Fruit fly (Drosophila melanogaster) whole organism, embryonic: ENCODE results near the gene Muc68Ca.

Source experiments
- B-H1 ChIP-seq: fragments of 200-800 bp; sonication (Bioruptor generic); IDR thresholded peaks from 3 replicates; pipeline ENCODE4 v1.3.6; 2022; ENCODE audit warnings: missing biosample characterization, missing genetic modification characterization
- BEAF-32 ChIP-seq: fragments of 200-800 bp; sonication (Bioruptor generic); optimal IDR thresholded peaks from 3 replicates; lab custom pipeline; 2017; ENCODE audit warnings: missing biosample characterization, missing genetic modification characterization, mild to moderate bottlenecking, moderate library complexity, missing genetic modification reagents
- Blimp-1 ChIP-seq: fragments of 200-800 bp; sonication (Bioruptor generic); optimal IDR thresholded peaks from 3 replicates; lab custom pipeline; 2018; ENCODE audit warnings: missing biosample characterization, missing genetic modification characterization, mild to moderate bottlenecking, moderate library complexity, missing genetic modification reagents
- CG1024 ChIP-seq: fragments of 200-800 bp; sonication (Bioruptor generic); IDR thresholded peaks from 2 replicates; pipeline ENCODE4 v1.3.6; 2022; ENCODE audit warnings: missing biosample characterization, missing genetic modification characterization
- CG10462 ChIP-seq: fragments of 200-800 bp; sonication (Bioruptor generic); optimal IDR thresholded peaks from 2 replicates; lab custom pipeline; 2016; ENCODE audit warnings: missing biosample characterization, missing genetic modification characterization
- CG12104 ChIP-seq: fragments of 200-800 bp; sonication (Bioruptor generic); optimal IDR thresholded peaks from 3 replicates; lab custom pipeline; 2016; ENCODE audit warnings: missing biosample characterization, missing genetic modification characterization
- CG12299 ChIP-seq: fragments of 200-800 bp; sonication (Bioruptor generic); optimal IDR thresholded peaks from 2 replicates; lab custom pipeline; 2018; ENCODE audit warnings: missing biosample characterization, mild to moderate bottlenecking, missing genetic modification characterization
- CG13287 ChIP-seq: fragments of 200-800 bp; sonication (Bioruptor generic); IDR thresholded peaks from 2 replicates; pipeline ENCODE4 v1.3.6; 2022; ENCODE audit warnings: missing biosample characterization, missing genetic modification characterization; ENCODE audit not compliant: partially characterized antibody
- CG13424 ChIP-seq: fragments of 200-800 bp; sonication (Bioruptor generic); optimal IDR thresholded peaks from 2 replicates; lab custom pipeline; 2019; ENCODE audit warnings: missing biosample characterization, mild to moderate bottlenecking, missing genetic modification characterization, moderate library complexity
- CG14050 ChIP-seq: fragments of 200-800 bp; sonication (Bioruptor generic); IDR thresholded peaks from 3 replicates; pipeline ENCODE4 v1.3.6; 2022; ENCODE audit warnings: missing biosample characterization, missing genetic modification characterization
- CG18764 ChIP-seq: fragments of 200-800 bp; sonication (Bioruptor generic); optimal IDR thresholded peaks from 3 replicates; lab custom pipeline; 2016; ENCODE audit warnings: missing biosample characterization, missing genetic modification characterization
- CG31365 ChIP-seq: fragments of 200-800 bp; sonication (Bioruptor generic); optimal IDR thresholded peaks from 2 replicates; lab custom pipeline; 2018; ENCODE audit warnings: missing biosample characterization, mild to moderate bottlenecking, missing genetic modification characterization
- CG34376 ChIP-seq: fragments of 200-800 bp; sonication (Bioruptor generic); optimal IDR thresholded peaks from 2 replicates; lab custom pipeline; 2018; ENCODE audit warnings: missing biosample characterization, mild to moderate bottlenecking, missing genetic modification characterization
- CG4854 ChIP-seq: fragments of 200-800 bp; sonication (Bioruptor generic); optimal IDR thresholded peaks from 2 replicates; lab custom pipeline; 2016; ENCODE audit warnings: missing biosample characterization, missing genetic modification characterization, inconsistent platforms
- CG6854 ChIP-seq: fragments of 200-800 bp; sonication (Bioruptor generic); optimal IDR thresholded peaks from 3 replicates; lab custom pipeline; 2017; ENCODE audit warnings: missing biosample characterization, mild to moderate bottlenecking, missing genetic modification characterization
- CG7357 ChIP-seq: fragments of 200-800 bp; sonication (Bioruptor generic); IDR thresholded peaks from 3 replicates; pipeline ENCODE4 v1.3.6; 2022; ENCODE audit warnings: missing biosample characterization, missing genetic modification characterization
- CG7556 ChIP-seq: fragments of 200-800 bp; sonication (Bioruptor generic); optimal IDR thresholded peaks from 2 replicates; lab custom pipeline; 2017; ENCODE audit warnings: missing biosample characterization, mild to moderate bottlenecking, missing genetic modification characterization
- CG7839 ChIP-seq: fragments of 200-800 bp; sonication (Bioruptor generic); optimal IDR thresholded peaks from 3 replicates; lab custom pipeline; 2018; ENCODE audit warnings: missing biosample characterization, mild to moderate bottlenecking, missing genetic modification characterization, moderate library complexity
- CG7928 ChIP-seq: fragments of 200-800 bp; sonication (Bioruptor generic); optimal IDR thresholded peaks from 2 replicates; lab custom pipeline; 2017; ENCODE audit warnings: missing biosample characterization, mild to moderate bottlenecking, missing genetic modification characterization
- CG9817 ChIP-seq: fragments of 200-800 bp; sonication (Bioruptor generic); optimal IDR thresholded peaks from 2 replicates; lab custom pipeline; 2018; ENCODE audit warnings: missing biosample characterization, mild to moderate bottlenecking, missing genetic modification characterization, moderate library complexity
- CG9876 ChIP-seq: fragments of 200-800 bp; sonication (Bioruptor generic); optimal IDR thresholded peaks from 2 replicates; lab custom pipeline; 2016; ENCODE audit warnings: missing biosample characterization, missing genetic modification characterization
- Deaf1 ChIP-seq: fragments of 200-800 bp; optimal IDR thresholded peaks from 3 replicates; lab custom pipeline; 2019; ENCODE audit warnings: missing biosample characterization, mild to moderate bottlenecking, missing genetic modification characterization, moderate library complexity
- Dfd ChIP-seq, 2 experiments: fragments of >200 bp; optimal IDR thresholded peaks; 2 replicates each; lab custom pipeline; 2017; ENCODE audit warnings: missing biosample characterization in 2 of 2, missing genetic modification characterization in 2 of 2
- Elba2 ChIP-seq: fragments of 200-800 bp; sonication (Bioruptor generic); optimal IDR thresholded peaks from 3 replicates; lab custom pipeline; 2016; ENCODE audit warnings: missing biosample characterization, missing genetic modification characterization
- Fer3 ChIP-seq: fragments of 200-800 bp; sonication (Bioruptor generic); optimal IDR thresholded peaks from 2 replicates; lab custom pipeline; 2018; ENCODE audit warnings: missing biosample characterization, mild to moderate bottlenecking, missing genetic modification characterization, moderate library complexity
- HmgD ChIP-seq: fragments of 200-800 bp; sonication (Bioruptor generic); optimal IDR thresholded peaks from 3 replicates; lab custom pipeline; 2016; ENCODE audit warnings: missing biosample characterization, missing genetic modification characterization
- Mad ChIP-seq: fragments of 200-800 bp; sonication (Bioruptor generic); optimal IDR thresholded peaks from 2 replicates; lab custom pipeline; 2016; ENCODE audit warnings: missing biosample characterization, missing genetic modification characterization
- Opbp ChIP-seq: fragments of 200-800 bp; sonication (Bioruptor generic); IDR thresholded peaks from 3 replicates; pipeline ENCODE4 v1.3.6; 2022; ENCODE audit warnings: missing biosample characterization, missing genetic modification characterization; ENCODE audit not compliant: partially characterized antibody
- Rx ChIP-seq: fragments of 200-800 bp; sonication (Bioruptor generic); IDR thresholded peaks from 2 replicates; pipeline ENCODE4 v1.3.6; 2022; ENCODE audit warnings: missing biosample characterization, missing genetic modification characterization
- Vsx1 ChIP-seq: fragments of 200-800 bp; sonication (Bioruptor generic); optimal IDR thresholded peaks from 2 replicates; lab custom pipeline; 2017; ENCODE audit warnings: missing biosample characterization, mild to moderate bottlenecking, missing genetic modification characterization, missing genetic modification reagents
- Xbp1 ChIP-seq: fragments of 200-800 bp; sonication (Bioruptor generic); optimal IDR thresholded peaks from 3 replicates; lab custom pipeline; 2016; ENCODE audit warnings: missing biosample characterization, mild to moderate bottlenecking, missing genetic modification characterization
- YL-1 ChIP-seq: fragments of 200-800 bp; sonication (Bioruptor generic); optimal IDR thresholded peaks from 3 replicates; lab custom pipeline; 2017; ENCODE audit warnings: missing biosample characterization, mild to moderate bottlenecking, missing genetic modification characterization
- ash1 ChIP-seq: fragments of 200-800 bp; sonication (Bioruptor generic); optimal IDR thresholded peaks from 2 replicates; lab custom pipeline; 2018; ENCODE audit warnings: missing biosample characterization, mild to moderate bottlenecking, missing genetic modification characterization
- chm ChIP-seq: fragments of 200-800 bp; sonication (Bioruptor generic); IDR thresholded peaks from 2 replicates; pipeline ENCODE4 v1.3.6; 2022; ENCODE audit warnings: missing biosample characterization, missing genetic modification characterization
- cwo ChIP-seq: fragments of 200-800 bp; sonication (Bioruptor generic); optimal IDR thresholded peaks from 3 replicates; lab custom pipeline; 2017; ENCODE audit warnings: missing biosample characterization, missing genetic modification characterization, mild to moderate bottlenecking, moderate library complexity, missing genetic modification reagents
- dati ChIP-seq: fragments of 200-800 bp; sonication (Bioruptor generic); IDR thresholded peaks from 2 replicates; pipeline ENCODE4 v1.3.6; 2022; ENCODE audit warnings: missing biosample characterization, missing genetic modification characterization
- dmrt99B ChIP-seq: fragments of 200-800 bp; sonication (Bioruptor generic); optimal IDR thresholded peaks from 2 replicates; lab custom pipeline; 2018; ENCODE audit warnings: missing biosample characterization, mild to moderate bottlenecking, missing genetic modification characterization, moderate library complexity
- emc ChIP-seq: fragments of 200-800 bp; sonication (Bioruptor generic); optimal IDR thresholded peaks from 2 replicates; lab custom pipeline; 2016; ENCODE audit warnings: missing biosample characterization, missing genetic modification characterization
- ftz-f1 ChIP-seq: fragments of 200-800 bp; sonication (Bioruptor generic); optimal IDR thresholded peaks from 2 replicates; lab custom pipeline; 2016; ENCODE audit warnings: missing biosample characterization, missing genetic modification characterization
- grn ChIP-seq: fragments of 200-800 bp; sonication (Bioruptor generic); optimal IDR thresholded peaks from 3 replicates; lab custom pipeline; 2017; ENCODE audit warnings: missing biosample characterization, missing genetic modification characterization
- ham ChIP-seq: fragments of 200-800 bp; sonication (Bioruptor generic); IDR thresholded peaks from 2 replicates; pipeline ENCODE4 v1.3.6; 2022; ENCODE audit warnings: missing biosample characterization, missing genetic modification characterization
- kni ChIP-seq: fragments of 200-800 bp; sonication (Bioruptor generic); optimal IDR thresholded peaks from 3 replicates; lab custom pipeline; 2017; ENCODE audit warnings: mild to moderate bottlenecking, missing biosample characterization, missing genetic modification reagents, missing genetic modification characterization
- lmd ChIP-seq: fragments of 200-800 bp; sonication (Bioruptor generic); IDR thresholded peaks from 2 replicates; pipeline ENCODE4 v1.3.6; 2022; ENCODE audit warnings: missing biosample characterization, missing genetic modification characterization
- mam ChIP-seq: fragments of 200-800 bp; sonication (Bioruptor generic); optimal IDR thresholded peaks from 3 replicates; lab custom pipeline; 2016; ENCODE audit warnings: missing biosample characterization, missing genetic modification characterization
- mld ChIP-seq: fragments of 200-800 bp; sonication (Bioruptor generic); IDR thresholded peaks from 3 replicates; pipeline ENCODE4 v1.3.6; 2022; ENCODE audit warnings: missing biosample characterization, missing genetic modification characterization; ENCODE audit not compliant: partially characterized antibody
- nom ChIP-seq: fragments of 200-800 bp; sonication (Bioruptor generic); optimal IDR thresholded peaks from 2 replicates; lab custom pipeline; 2017; ENCODE audit warnings: missing biosample characterization, missing genetic modification characterization, mild to moderate bottlenecking, moderate library complexity, missing genetic modification reagents
- oc ChIP-seq: fragments of 200-800 bp; sonication (Bioruptor generic); optimal IDR thresholded peaks from 2 replicates; lab custom pipeline; 2018; ENCODE audit warnings: missing biosample characterization, mild to moderate bottlenecking, missing genetic modification characterization, moderate library complexity
- peb ChIP-seq: fragments of 200-800 bp; sonication (Bioruptor generic); IDR thresholded peaks from 2 replicates; pipeline ENCODE4 v1.3.6; 2022; ENCODE audit warnings: missing biosample characterization, missing genetic modification characterization
- ro ChIP-seq: fragments of 200-800 bp; sonication (Bioruptor generic); IDR thresholded peaks from 2 replicates; pipeline ENCODE4 v1.3.6; 2022; ENCODE audit warnings: missing biosample characterization, missing genetic modification characterization
- slou ChIP-seq: fragments of 200-800 bp; sonication (Bioruptor generic); optimal IDR thresholded peaks from 3 replicates; lab custom pipeline; 2016; ENCODE audit warnings: missing biosample characterization, missing genetic modification characterization
- sob ChIP-seq: fragments of 200-800 bp; sonication (Bioruptor generic); IDR thresholded peaks from 2 replicates; pipeline ENCODE4 v1.3.6; 2022; ENCODE audit warnings: missing biosample characterization, missing genetic modification characterization
- stc ChIP-seq: fragments of 200-800 bp; sonication (Bioruptor generic); IDR thresholded peaks from 2 replicates; pipeline ENCODE4 v1.3.6; 2022; ENCODE audit warnings: missing biosample characterization, missing genetic modification characterization

The Muc68Ca gene

dm6 chr3L:11579919-11580318 lies 40.0 kb downstream of the Muc68Ca start, which contains the start of gene CG43390 (continued):
- no peak for TF ChIP-seq mld (GFP tag; lab: Robert Waterston, UW)
- TF ChIP-seq cwo (GFP tag; lab: Kevin White, UChicago), result no peak
- no peak for TF ChIP-seq Dfd (GFP tag; optimal IDR thresholded peaks at IDR 0.05; lab: Kevin White, UChicago)
- TF ChIP-seq mam (GFP tag; lab: Kevin White, UChicago), result peak; percentile 10
- no peak for TF ChIP-seq Mad (GFP tag; lab: Kevin White, UChicago)
- TF ChIP-seq emc (GFP tag; lab: Kevin White, UChicago), result no peak
- peak; percentile 53 for TF ChIP-seq CG6854 (GFP tag; lab: Kevin White, UChicago)
- TF ChIP-seq HmgD (GFP tag; lab: Kevin White, UChicago), result no peak
- no peak for TF ChIP-seq YL-1 (GFP tag; lab: Kevin White, UChicago)
- TF ChIP-seq Elba2 (GFP tag; lab: Kevin White, UChicago), result no peak
- no peak for TF ChIP-seq Deaf1 (tag; lab: Kevin White, UChicago)
- no peak for TF ChIP-seq ro
- TF ChIP-seq sob (GFP tag; lab: Robert Waterston, UW), result peak; percentile 68; the same call in 1 of the 2 replicates
- TF ChIP-seq Fer3 (tag; lab: Kevin White, UChicago), result peak; percentile 60
- TF ChIP-seq Vsx1, result no peak
- no peak for TF ChIP-seq Blimp-1 (GFP tag; lab: Kevin White, UChicago)
- TF ChIP-seq CG9876 (GFP tag; lab: Kevin White, UChicago), result no peak
- no peak for TF ChIP-seq CG31365 (tag; lab: Kevin White, UChicago)
- peak; percentile 24 for TF ChIP-seq CG7556
- TF ChIP-seq CG4854, result no peak
- peak; percentile 12 for TF ChIP-seq CG7839 (tag; lab: Kevin White, UChicago)
- no peak for TF ChIP-seq chm (GFP tag; lab: Robert Waterston, UW)
- TF ChIP-seq ham (GFP tag; lab: Robert Waterston, UW), result no peak
- no peak for TF ChIP-seq CG12104 (GFP tag; lab: Kevin White, UChicago)
- TF ChIP-seq B-H1 (GFP tag; lab: Robert Waterston, UW), result no peak
- TF ChIP-seq dati (GFP tag; lab: Robert Waterston, UW), result no peak
- TF ChIP-seq CG7357 (GFP tag; lab: Robert Waterston, UW), result no peak
- no peak for TF ChIP-seq dmrt99B (tag; lab: Kevin White, UChicago)
- TF ChIP-seq CG1024 (GFP tag; lab: Robert Waterston, UW), result no peak
- TF ChIP-seq CG13424, result peak; percentile 27
- TF ChIP-seq stc (GFP tag; lab: Robert Waterston, UW), result no peak
- no peak for TF ChIP-seq CG7928 (GFP tag; lab: Kevin White, UChicago)
- TF ChIP-seq oc (tag; lab: Kevin White, UChicago), result no peak
- no peak for TF ChIP-seq lmd (GFP tag; lab: Robert Waterston, UW)
- TF ChIP-seq Rx (GFP tag; lab: Robert Waterston, UW), result no peak
- no peak for TF ChIP-seq CG18764 (GFP tag; lab: Kevin White, UChicago)
- TF ChIP-seq peb (GFP tag; lab: Robert Waterston, UW), result no peak
- no peak for TF ChIP-seq CG34376
- no peak for TF ChIP-seq ash1 (GFP tag; lab: Kevin White, UChicago)
- TF ChIP-seq ftz-f1 (GFP tag; lab: Kevin White, UChicago), result no peak
- TF ChIP-seq BEAF-32 (GFP tag; lab: Kevin White, UChicago), result no peak
- TF ChIP-seq CG13287 (GFP tag; lab: Robert Waterston, UW), result no peak
- TF ChIP-seq grn (GFP tag; lab: Kevin White, UChicago), result peak; percentile 7
- TF ChIP-seq kni (GFP tag; lab: Kevin White, UChicago), result no peak
- TF ChIP-seq slou (GFP tag; lab: Kevin White, UChicago), result peak; percentile 4
- TF ChIP-seq nom (GFP tag; lab: Kevin White, UChicago), result no peak
- no peak for TF ChIP-seq CG10462
- no peak for TF ChIP-seq Opbp (GFP tag; lab: Robert Waterston, UW)
- peak; percentile 40 for TF ChIP-seq CG9817
- TF ChIP-seq CG14050 (GFP tag; lab: Robert Waterston, UW), result no peak
- TF ChIP-seq CG12299 (tag; lab: Kevin White, UChicago), result peak; percentile 69
- TF ChIP-seq Xbp1 (GFP tag; lab: Kevin White, UChicago), result no peak
